Worm (Caenorhabditis elegans) whole organism, L3 larva: ENCODE data around the gene T24C12.4.

Experiments used
- ZK546.5 ChIP-seq: sonication (generic microtip); optimal IDR thresholded peaks from 2 replicates; lab custom pipeline; 2017; ENCODE audit warnings: missing biosample characterization, missing genetic modification characterization
- ceh-16 ChIP-seq: sonication (generic microtip); optimal IDR thresholded peaks from 2 replicates; lab custom pipeline; 2017; ENCODE audit warnings: missing biosample characterization, missing genetic modification characterization
- egl-27 ChIP-seq: sonication (generic microtip); optimal IDR thresholded peaks from 4 replicates; lab custom pipeline; 2017; ENCODE audit warnings: missing biosample characterization, missing genetic modification reagents, missing genetic modification characterization
- hmg-11 ChIP-seq: sonication (generic microtip); optimal IDR thresholded peaks from 2 replicates; lab custom pipeline; 2016; ENCODE audit warnings: missing genetic modification characterization, missing compliant biosample characterization
- lin-39 ChIP-seq: fragments of 150-350 bp; optimal IDR thresholded peaks from 2 replicates; lab custom pipeline; 2018; ENCODE audit warnings: missing biosample characterization, missing genetic modification reagents, missing genetic modification characterization
- mdl-1 ChIP-seq: fragments of 150-350 bp; optimal IDR thresholded peaks from 2 replicates; lab custom pipeline; 2014; ENCODE audit warnings: missing biosample characterization, missing genetic modification characterization
- nhr-12 ChIP-seq: fragments of 150-350 bp; optimal IDR thresholded peaks from 2 replicates; lab custom pipeline; 2014; ENCODE audit warnings: missing biosample characterization, missing genetic modification characterization
- pha-4 ChIP-seq: fragments of 150-350 bp; optimal IDR thresholded peaks from 2 replicates; lab custom pipeline; 2014; ENCODE audit warnings: missing biosample characterization, missing genetic modification reagents, missing genetic modification characterization
- skn-1 ChIP-seq: fragments of 150-350 bp; optimal IDR thresholded peaks from 2 replicates; lab custom pipeline; 2014; ENCODE audit warnings: missing biosample characterization, missing genetic modification characterization
- unc-62 ChIP-seq: fragments of 150-350 bp; sonication (generic microtip); optimal IDR thresholded peaks from 4 replicates; lab custom pipeline; 2014; ENCODE audit warnings: missing biosample characterization, missing genetic modification reagents, missing genetic modification characterization
- ztf-4 ChIP-seq: fragments of 150-350 bp; optimal IDR thresholded peaks from 2 replicates; lab custom pipeline; 2014; ENCODE audit warnings: missing biosample characterization, missing genetic modification characterization

DNA sequence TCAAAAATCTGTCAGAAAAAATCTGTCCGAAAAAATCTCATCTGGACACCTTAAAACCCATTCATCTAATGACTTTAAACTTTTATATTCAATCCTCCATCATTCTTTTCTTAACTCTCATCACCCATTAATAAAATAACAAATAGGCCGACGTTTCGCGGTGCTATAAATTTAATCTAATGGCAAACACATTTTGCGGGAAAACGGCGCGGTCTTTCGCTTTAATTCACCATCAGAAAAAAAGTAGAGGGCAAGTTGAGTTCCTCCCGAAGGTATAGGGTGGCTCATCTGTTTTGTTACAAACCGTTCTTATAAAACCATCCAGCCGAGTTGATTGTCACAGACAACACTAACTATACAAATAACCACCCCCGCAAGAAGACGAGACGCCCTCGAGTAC, 14.1 kb downstream of the T24C12.4 start:
- TF ChIP-seq pha-4 (no peak), lin-39 (tag; lab: Kevin White, UChicago) (no peak), ZK546.5 (tag; lab: Kevin White, UChicago) (no peak), unc-62 (GFP tag; lab: Kevin White, UChicago) (no peak), ztf-4 (tag; lab: Kevin White, UChicago) (no peak), nhr-12 (tag; lab: Kevin White, UChicago) (no peak), hmg-11 (tag; lab: Kevin White, UChicago) (no peak), mdl-1 (no peak), ceh-16 (tag; lab: Kevin White, UChicago) (no peak), skn-1 (tag; lab: Kevin White, UChicago) (no peak), egl-27 (tag; lab: Kevin White, UChicago) (no peak)
